Fruit fly (Drosophila melanogaster) whole organism, embryonic: ENCODE measurements around the gene Arp6.

Source experiments
- Aef1 ChIP-seq: fragments of 200-800 bp; sonication (Bioruptor generic); IDR thresholded peaks from 3 replicates; pipeline ENCODE4 v1.3.6; 2022; ENCODE audit warnings: missing biosample characterization, missing genetic modification characterization
- Asciz ChIP-seq: fragments of 200-800 bp; sonication (Bioruptor generic); optimal IDR thresholded peaks from 2 replicates; lab custom pipeline; 2017; ENCODE audit warnings: missing biosample characterization, mild to moderate bottlenecking, missing genetic modification characterization, missing genetic modification reagents
- CG10147 ChIP-seq: fragments of 200-800 bp; sonication (Bioruptor generic); optimal IDR thresholded peaks from 2 replicates; lab custom pipeline; 2019; ENCODE audit warnings: missing biosample characterization, mild to moderate bottlenecking, missing genetic modification characterization, moderate library complexity
- CG10321 ChIP-seq: fragments of 200-800 bp; sonication (Bioruptor generic); IDR thresholded peaks from 2 replicates; pipeline ENCODE4 v1.3.6; 2022; ENCODE audit warnings: missing biosample characterization, missing genetic modification characterization
- CG11695 ChIP-seq: fragments of 200-800 bp; sonication (Bioruptor generic); IDR thresholded peaks from 3 replicates; pipeline ENCODE4 v1.3.6; 2022; ENCODE audit warnings: missing biosample characterization, missing genetic modification characterization
- CG12299 ChIP-seq: fragments of 200-800 bp; sonication (Bioruptor generic); optimal IDR thresholded peaks from 2 replicates; lab custom pipeline; 2018; ENCODE audit warnings: missing biosample characterization, mild to moderate bottlenecking, missing genetic modification characterization
- CG13894 ChIP-seq: fragments of 200-800 bp; sonication (Bioruptor generic); optimal IDR thresholded peaks from 3 replicates; lab custom pipeline; 2018; ENCODE audit warnings: missing biosample characterization, mild to moderate bottlenecking, missing genetic modification characterization, moderate library complexity
- CG14965 ChIP-seq: fragments of 200-800 bp; sonication (Bioruptor generic); optimal IDR thresholded peaks from 2 replicates; lab custom pipeline; 2016; ENCODE audit warnings: missing biosample characterization, missing genetic modification characterization, borderline replicate concordance
- CG1603 ChIP-seq: fragments of 200-800 bp; sonication (Bioruptor generic); optimal IDR thresholded peaks from 2 replicates; lab custom pipeline; 2019; ENCODE audit warnings: missing biosample characterization, mild to moderate bottlenecking, missing genetic modification characterization, moderate library complexity
- CG1647 ChIP-seq: fragments of 200-800 bp; sonication (Bioruptor generic); optimal IDR thresholded peaks from 3 replicates; lab custom pipeline; 2016; ENCODE audit warnings: missing biosample characterization, missing genetic modification characterization
- CG16779 ChIP-seq: fragments of 200-800 bp; sonication (Bioruptor generic); IDR thresholded peaks from 2 replicates; pipeline ENCODE4 v1.3.6; 2022; ENCODE audit warnings: missing biosample characterization, missing genetic modification characterization
- CG1832 ChIP-seq: fragments of 200-800 bp; sonication (Bioruptor generic); optimal IDR thresholded peaks from 2 replicates; lab custom pipeline; 2017; ENCODE audit warnings: missing biosample characterization, mild to moderate bottlenecking, missing genetic modification characterization, inconsistent platforms
- CG18599 ChIP-seq: fragments of 200-800 bp; sonication (Bioruptor generic); optimal IDR thresholded peaks from 3 replicates; lab custom pipeline; 2017; ENCODE audit warnings: missing biosample characterization, missing genetic modification characterization, mild to moderate bottlenecking, moderate library complexity, missing genetic modification reagents
- CG32772 ChIP-seq: fragments of 200-800 bp; sonication (Bioruptor generic); IDR thresholded peaks from 2 replicates; pipeline ENCODE4 v1.3.6; 2022; ENCODE audit warnings: missing biosample characterization, missing genetic modification characterization
- CG33557 ChIP-seq: fragments of 200-800 bp; sonication (Bioruptor generic); optimal IDR thresholded peaks from 2 replicates; lab custom pipeline; 2019; ENCODE audit warnings: missing biosample characterization, mild to moderate bottlenecking, missing genetic modification characterization, moderate library complexity
- CG3838 ChIP-seq: fragments of 200-800 bp; sonication (Bioruptor generic); optimal IDR thresholded peaks from 3 replicates; lab custom pipeline; 2016; ENCODE audit warnings: missing biosample characterization, missing genetic modification characterization
- CG7556 ChIP-seq: fragments of 200-800 bp; sonication (Bioruptor generic); optimal IDR thresholded peaks from 2 replicates; lab custom pipeline; 2017; ENCODE audit warnings: missing biosample characterization, mild to moderate bottlenecking, missing genetic modification characterization
- CG8388 ChIP-seq: fragments of 200-800 bp; sonication (Bioruptor generic); optimal IDR thresholded peaks from 2 replicates; lab custom pipeline; 2019; ENCODE audit warnings: missing biosample characterization, mild to moderate bottlenecking, missing genetic modification characterization, moderate library complexity
- CG8924 ChIP-seq: fragments of 200-800 bp; optimal IDR thresholded peaks from 3 replicates; lab custom pipeline; 2019; ENCODE audit warnings: missing biosample characterization, mild to moderate bottlenecking, missing genetic modification characterization, moderate library complexity
- E2f2 ChIP-seq: fragments of 200-800 bp; sonication (Bioruptor generic); IDR thresholded peaks from 2 replicates; pipeline ENCODE4 v1.3.6; 2022; ENCODE audit warnings: missing biosample characterization, missing genetic modification characterization
- H15 ChIP-seq: fragments of 200-800 bp; sonication (Bioruptor generic); IDR thresholded peaks from 3 replicates; pipeline ENCODE4 v1.3.6; 2022; ENCODE audit warnings: missing biosample characterization, missing genetic modification characterization
- HLH3B ChIP-seq: fragments of 200-800 bp; sonication (Bioruptor generic); IDR thresholded peaks from 2 replicates; pipeline ENCODE4 v1.3.6; 2022; ENCODE audit warnings: missing biosample characterization, missing genetic modification characterization
- HLH4C ChIP-seq: fragments of 200-800 bp; sonication (Bioruptor generic); IDR thresholded peaks from 3 replicates; pipeline ENCODE4 v1.3.6; 2022; ENCODE audit warnings: missing biosample characterization, missing genetic modification characterization; ENCODE audit not compliant: partially characterized antibody
- Hr3 ChIP-seq: fragments of 200-800 bp; sonication (Bioruptor generic); optimal IDR thresholded peaks from 3 replicates; lab custom pipeline; 2016; ENCODE audit warnings: missing biosample characterization, missing genetic modification characterization
- Lhr ChIP-seq: fragments of 200-800 bp; sonication (Bioruptor generic); optimal IDR thresholded peaks from 3 replicates; lab custom pipeline; 2017; ENCODE audit warnings: mild to moderate bottlenecking, missing biosample characterization, missing genetic modification reagents, missing genetic modification characterization
- MBD-R2 ChIP-seq: fragments of 200-800 bp; sonication (Bioruptor generic); IDR thresholded peaks from 2 replicates; pipeline ENCODE4 v1.3.6; 2022; ENCODE audit warnings: missing biosample characterization, missing genetic modification characterization
- Mad ChIP-seq: fragments of 200-800 bp; sonication (Bioruptor generic); optimal IDR thresholded peaks from 2 replicates; lab custom pipeline; 2016; ENCODE audit warnings: missing biosample characterization, missing genetic modification characterization
- Optix ChIP-seq: fragments of 200-800 bp; sonication (Bioruptor generic); IDR thresholded peaks from 3 replicates; pipeline ENCODE4 v1.3.6; 2022; ENCODE audit warnings: missing biosample characterization, missing genetic modification characterization
- Side ChIP-seq: fragments of 200-800 bp; sonication (Bioruptor generic); optimal IDR thresholded peaks from 2 replicates; lab custom pipeline; 2016; ENCODE audit warnings: missing biosample characterization, missing genetic modification characterization
- Xrp1 ChIP-seq: fragments of 200-800 bp; sonication (Bioruptor generic); IDR thresholded peaks from 2 replicates; pipeline ENCODE4 v1.3.6; 2022; ENCODE audit warnings: missing biosample characterization, missing genetic modification characterization
- al ChIP-seq: fragments of 200-800 bp; sonication (Bioruptor generic); IDR thresholded peaks from 2 replicates; pipeline ENCODE4 v1.3.6; 2022; ENCODE audit warnings: missing biosample characterization, missing genetic modification characterization
- ap ChIP-seq: fragments of 200-800 bp; sonication (Bioruptor generic); IDR thresholded peaks from 2 replicates; pipeline ENCODE4 v1.3.6; 2022; ENCODE audit warnings: missing biosample characterization, missing genetic modification characterization
- chn ChIP-seq: fragments of 200-800 bp; sonication (Bioruptor generic); optimal IDR thresholded peaks from 2 replicates; lab custom pipeline; 2016; ENCODE audit warnings: missing biosample characterization, missing genetic modification characterization
- ci ChIP-seq: fragments of 200-800 bp; sonication (Bioruptor generic); IDR thresholded peaks from 3 replicates; pipeline ENCODE4 v1.3.6; 2022; ENCODE audit warnings: missing biosample characterization, missing genetic modification characterization
- crp ChIP-seq, 2 experiments: fragments of 200-800 bp; sonication (Bioruptor generic); optimal IDR thresholded peaks; 2 replicates in 1 of 2; 3 replicates in 1 of 2; lab custom pipeline; 2017; ENCODE audit warnings: missing biosample characterization in 2 of 2, missing genetic modification characterization in 2 of 2, mild to moderate bottlenecking in 1 of 2, moderate library complexity in 1 of 2
- da ChIP-seq: fragments of 200-800 bp; sonication (Bioruptor generic); optimal IDR thresholded peaks from 2 replicates; lab custom pipeline; 2016; ENCODE audit warnings: missing biosample characterization, missing genetic modification characterization
- danr ChIP-seq: fragments of 200-800 bp; sonication (Bioruptor generic); IDR thresholded peaks from 2 replicates; pipeline ENCODE4 v1.3.6; 2022; ENCODE audit warnings: missing biosample characterization, missing genetic modification characterization
- disco-r ChIP-seq: fragments of 200-800 bp; sonication (Bioruptor generic); optimal IDR thresholded peaks from 2 replicates; lab custom pipeline; 2016; ENCODE audit warnings: missing biosample characterization, missing genetic modification characterization
- dpn ChIP-seq, 2 experiments: fragments of 200-800 bp; sonication (Bioruptor generic); optimal IDR thresholded peaks; 3 replicates each; lab custom pipeline; 2016; ENCODE audit warnings: missing biosample characterization in 2 of 2, missing genetic modification characterization in 2 of 2
- en ChIP-seq: fragments of 200-800 bp; sonication (Bioruptor generic); optimal IDR thresholded peaks from 2 replicates; lab custom pipeline; 2016; ENCODE audit warnings: missing biosample characterization, missing genetic modification characterization
- fd102C ChIP-seq: fragments of 200-800 bp; sonication (Bioruptor generic); optimal IDR thresholded peaks from 2 replicates; lab custom pipeline; 2018; ENCODE audit warnings: missing biosample characterization, mild to moderate bottlenecking, missing genetic modification characterization, moderate library complexity
- gt ChIP-seq: fragments of 200-800 bp; sonication (Bioruptor generic); IDR thresholded peaks from 2 replicates; pipeline ENCODE4 v1.3.6; 2022; ENCODE audit warnings: missing biosample characterization, missing genetic modification characterization
- hb ChIP-seq: fragments of 200-800 bp; sonication (Bioruptor generic); IDR thresholded peaks from 3 replicates; pipeline ENCODE4 v1.3.6; 2022; ENCODE audit warnings: missing biosample characterization, missing genetic modification characterization; ENCODE audit not compliant: partially characterized antibody
- kah ChIP-seq: fragments of 200-800 bp; sonication (Bioruptor generic); optimal IDR thresholded peaks from 2 replicates; lab custom pipeline; 2018; ENCODE audit warnings: missing biosample characterization, mild to moderate bottlenecking, missing genetic modification characterization
- mld ChIP-seq: fragments of 200-800 bp; sonication (Bioruptor generic); IDR thresholded peaks from 3 replicates; pipeline ENCODE4 v1.3.6; 2022; ENCODE audit warnings: missing biosample characterization, missing genetic modification characterization; ENCODE audit not compliant: partially characterized antibody
- p53 ChIP-seq: fragments of 200-800 bp; sonication (Bioruptor generic); optimal IDR thresholded peaks from 2 replicates; lab custom pipeline; 2016; ENCODE audit warnings: missing biosample characterization, missing genetic modification characterization
- slbo ChIP-seq: fragments of 200-800 bp; sonication (Bioruptor generic); IDR thresholded peaks from 2 replicates; pipeline ENCODE4 v1.3.6; 2022; ENCODE audit warnings: missing biosample characterization, missing genetic modification characterization
- vnd ChIP-seq: fragments of 200-800 bp; sonication (Bioruptor generic); IDR thresholded peaks from 3 replicates; pipeline ENCODE4 v1.3.6; 2022; ENCODE audit warnings: missing biosample characterization, missing genetic modification characterization; ENCODE audit not compliant: partially characterized antibody
- zen ChIP-seq: fragments of 200-800 bp; sonication (Bioruptor generic); optimal IDR thresholded peaks from 3 replicates; lab custom pipeline; 2018; ENCODE audit warnings: missing biosample characterization, mild to moderate bottlenecking, missing genetic modification characterization, moderate library complexity
- zf30C ChIP-seq: fragments of 200-800 bp; sonication (Bioruptor generic); optimal IDR thresholded peaks from 3 replicates; lab custom pipeline; 2018; ENCODE audit warnings: missing biosample characterization, mild to moderate bottlenecking, missing genetic modification characterization

Gene Arp6

dm6 chrX:15740288-15740726 is 3.4 kb upstream of the Arp6 start (continued):
- TF ChIP-seq en (GFP tag; lab: Kevin White, UChicago) (no peak), zf30C (GFP tag; lab: Kevin White, UChicago) (peak; percentile 90), Side (GFP tag; lab: Kevin White, UChicago) (peak; percentile 39), CG11695 (peak; percentile 68; the same call in 2 of the 3 replicates), Lhr (GFP tag; lab: Kevin White, UChicago) (no peak), zen (tag; lab: Kevin White, UChicago) (no peak), MBD-R2 (GFP tag; lab: Robert Waterston, UW) (peak; percentile 60; the same call in 1 of the 2 replicates), ci (peak; percentile 85), dpn (GFP tag; optimal IDR thresholded peaks at IDR 0.05; lab: Kevin White, UChicago) (peak; percentile 54 to 65), disco-r (GFP tag; lab: Kevin White, UChicago) (no peak), HLH3B (peak; percentile 68), CG10321 (GFP tag; lab: Robert Waterston, UW) (0 out of 2 replicates have a peak, but pooled peaks have one; percentile 29), p53 (no peak), Hr3 (GFP tag; lab: Kevin White, UChicago) (peak; percentile 41), CG1603 (peak; percentile 56), HLH4C (GFP tag; lab: Robert Waterston, UW) (no peak), CG1647 (GFP tag; lab: Kevin White, UChicago) (no peak), CG3838 (GFP tag; lab: Kevin White, UChicago) (peak; percentile 6), CG1832 (GFP tag; lab: Kevin White, UChicago) (no peak), chn (peak; percentile 44), kah (peak; percentile 23), al (GFP tag; lab: Robert Waterston, UW) (peak; percentile 66; the same call in 1 of the 2 replicates), CG16779 (GFP tag; lab: Robert Waterston, UW) (peak; percentile 78; the same call in 1 of the 2 replicates), Xrp1 (GFP tag; lab: Robert Waterston, UW) (peak; percentile 68), CG8388 (peak; percentile 50), CG32772 (GFP tag; lab: Robert Waterston, UW) (peak; percentile 69), crp (GFP tag; optimal IDR thresholded peaks at IDR 0.05; lab: Kevin White, UChicago) (peak in 1 of 2 experiments; percentile 21), vnd (GFP tag; lab: Robert Waterston, UW) (no peak), hb (no peak), CG7556 (GFP tag; lab: Kevin White, UChicago) (peak; percentile 66), H15 (GFP tag; lab: Robert Waterston, UW) (0 out of 3 replicates have a peak, but pooled peaks have one; percentile 44), da (GFP tag; lab: Kevin White, UChicago) (no peak), fd102C (GFP tag; lab: Kevin White, UChicago) (no peak), mld (no peak), ap (GFP tag; lab: Robert Waterston, UW) (peak; percentile 34; the same call in 1 of the 2 replicates), CG8924 (tag; lab: Kevin White, UChicago) (peak; percentile 57), CG10147 (GFP tag; lab: Kevin White, UChicago) (peak; percentile 70), danr (GFP tag; lab: Robert Waterston, UW) (no peak), Aef1 (GFP tag; lab: Robert Waterston, UW) (peak; percentile 73), slbo (GFP tag; lab: Robert Waterston, UW) (peak; percentile 91), Asciz (GFP tag; lab: Kevin White, UChicago) (no peak), CG14965 (GFP tag; lab: Kevin White, UChicago) (no peak), E2f2 (GFP tag; lab: Robert Waterston, UW) (peak; percentile 36; the same call in 1 of the 2 replicates), CG18599 (GFP tag; lab: Kevin White, UChicago) (peak; percentile 91), CG33557 (no peak), Optix (0 out of 3 replicates have a peak, but pooled peaks have one; percentile 16), CG12299 (peak; percentile 32), CG13894 (tag; lab: Kevin White, UChicago) (peak; percentile 79), Mad (GFP tag; lab: Kevin White, UChicago) (peak; percentile 52), gt (GFP tag; lab: Robert Waterston, UW) (no peak)
